Fruit fly (Drosophila melanogaster) whole organism, wandering third instar larva: ENCODE measurements around the gene CG10479.

Experiments
- CG9705 ChIP-seq: fragments of 200-800 bp; sonication (Bioruptor generic); optimal IDR thresholded peaks from 2 replicates; lab custom pipeline; 2018; ENCODE audit warnings: missing biosample characterization, mild to moderate bottlenecking, missing genetic modification characterization
- Hr83 ChIP-seq: fragments of 200-300 bp; sonication (Bioruptor generic); optimal IDR thresholded peaks from 2 replicates; lab custom pipeline; 2016; ENCODE audit warnings: missing biosample characterization, mild to moderate bottlenecking, missing genetic modification characterization, moderate library complexity; ENCODE audit not compliant: poor library complexity, severe bottlenecking
- Jra ChIP-seq: sonication (Bioruptor generic); optimal IDR thresholded peaks from 2 replicates; lab custom pipeline; 2016; ENCODE audit warnings: missing biosample characterization, missing genetic modification characterization
- Mio ChIP-seq: sonication (Bioruptor generic); optimal IDR thresholded peaks from 2 replicates; lab custom pipeline; 2016; ENCODE audit warnings: missing biosample characterization, missing genetic modification characterization
- OdsH ChIP-seq: fragments of 200-800 bp; sonication (Bioruptor generic); optimal IDR thresholded peaks from 2 replicates; lab custom pipeline; 2016; ENCODE audit warnings: missing biosample characterization, mild to moderate bottlenecking, missing genetic modification characterization
- Rel ChIP-seq, 2 experiments: fragments of 200-800 bp; sonication (Bioruptor generic) in 1 of 2; optimal IDR thresholded peaks; 2 replicates in 1 of 2; 3 replicates in 1 of 2; lab custom pipeline; 2016 to 2019; ENCODE audit warnings: mild to moderate bottlenecking in 2 of 2, missing biosample characterization in 2 of 2, missing genetic modification characterization in 2 of 2, moderate library complexity in 1 of 2
- Sp1 ChIP-seq: fragments of 200-800 bp; sonication (Bioruptor generic); optimal IDR thresholded peaks from 3 replicates; lab custom pipeline; 2019; ENCODE audit warnings: missing biosample characterization, mild to moderate bottlenecking, missing genetic modification characterization, moderate library complexity
- dmrt93B ChIP-seq: fragments of 200-800 bp; sonication (Bioruptor generic); optimal IDR thresholded peaks from 2 replicates; lab custom pipeline; 2018; ENCODE audit warnings: missing biosample characterization, mild to moderate bottlenecking, missing genetic modification characterization
- dsf ChIP-seq: sonication (Bioruptor generic); optimal IDR thresholded peaks from 2 replicates; lab custom pipeline; 2016; ENCODE audit warnings: missing biosample characterization, missing genetic modification characterization, borderline replicate concordance
- foxo ChIP-seq, 2 experiments: fragments of 200-800 bp; sonication (Bioruptor generic); optimal IDR thresholded peaks; 2 replicates in 1 of 2; 3 replicates in 1 of 2; lab custom pipeline; 2016 to 2017; ENCODE audit warnings: missing biosample characterization in 2 of 2, missing genetic modification characterization in 2 of 2
- fru ChIP-seq: fragments of 200-800 bp; sonication (Bioruptor generic); optimal IDR thresholded peaks from 3 replicates; lab custom pipeline; 2016; ENCODE audit warnings: missing biosample characterization, mild to moderate bottlenecking, missing genetic modification characterization
- lola ChIP-seq: fragments of >200 bp; optimal IDR thresholded peaks from 2 replicates; lab custom pipeline; 2017; ENCODE audit warnings: missing biosample characterization, missing genetic modification characterization

DNA sequence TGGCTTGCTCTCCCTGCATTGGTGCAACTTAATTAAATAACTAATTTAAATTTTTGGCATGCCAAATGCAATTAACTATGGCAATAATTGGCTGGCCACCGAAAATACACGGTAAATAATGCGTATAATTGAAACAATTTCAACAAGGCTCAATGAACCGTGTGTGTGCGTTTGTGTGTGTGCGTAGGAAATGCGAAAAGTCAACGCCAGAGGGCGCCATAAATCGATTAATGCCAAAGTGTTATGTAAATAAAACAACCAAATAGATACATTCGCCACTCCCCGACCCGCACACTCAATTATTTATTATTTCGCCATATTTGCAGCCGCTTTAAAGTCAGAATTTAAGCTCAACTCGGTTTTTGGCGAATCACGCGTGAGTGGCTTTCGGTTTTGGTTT lies 18.6 kb downstream of the CG10479 start:
- TF ChIP-seq Sp1 (GFP tag; lab: Kevin White, UChicago) (no peak), dmrt93B (GFP tag; lab: Kevin White, UChicago) (no peak), CG9705 (GFP tag; lab: Kevin White, UChicago) (no peak), foxo (GFP tag; optimal IDR thresholded peaks at IDR 0.05; lab: Kevin White, UChicago) (no peak), lola (GFP tag; lab: Kevin White, UChicago) (no peak), Jra (GFP tag; lab: Kevin White, UChicago) (no peak), OdsH (GFP tag; lab: Kevin White, UChicago) (no peak), dsf (GFP tag; lab: Kevin White, UChicago) (no peak), fru (GFP tag; lab: Kevin White, UChicago) (no peak), Rel (GFP tag; optimal IDR thresholded peaks at IDR 0.05; lab: Kevin White, UChicago) (no peak), Rel (tag; optimal IDR thresholded peaks at IDR 0.05; lab: Kevin White, UChicago) (no peak), Hr83 (GFP tag; lab: Kevin White, UChicago) (no peak), Mio (GFP tag; lab: Kevin White, UChicago) (no peak)
